Fruit fly (Drosophila melanogaster) S2 (cell line): ENCODE data around the gene Vha100-4.

Experiments used
- CG8478 ChIP-seq: fragments of >200 bp; optimal IDR thresholded peaks from 2 replicates; lab custom pipeline; 2018
- CTCF ChIP-seq, 2 experiments: fragments of >200 bp; optimal IDR thresholded peaks; 2 replicates each; lab custom pipeline; 2018

DNA sequence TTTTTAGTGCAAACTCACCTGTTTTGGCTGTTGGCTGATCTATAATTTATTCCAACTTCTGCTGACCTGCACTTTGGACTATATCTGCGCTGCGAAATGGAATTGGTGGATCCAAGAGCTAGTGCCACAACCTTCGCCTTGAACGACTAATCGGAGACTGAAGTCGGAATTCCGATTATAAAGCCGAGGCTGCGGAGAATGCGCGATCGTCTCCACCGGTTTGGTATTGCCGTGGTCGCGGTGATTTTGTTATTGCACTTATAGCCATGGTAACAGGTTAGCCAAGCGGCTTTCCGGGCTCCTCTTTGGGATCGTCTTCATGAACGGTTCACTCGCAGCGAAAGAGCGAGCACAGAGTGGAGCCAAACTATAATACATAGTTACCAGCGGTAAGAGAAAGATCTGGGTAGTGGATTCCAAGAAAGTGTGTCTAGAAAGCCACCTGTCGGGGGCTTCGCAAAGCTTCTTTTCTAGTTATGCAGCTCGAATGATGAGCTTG lies 8.5 kb downstream of the Vha100-4 start, which contains the start of gene CG7675:
- TF ChIP-seq CTCF (optimal IDR thresholded peaks at IDR 0.05; lab: Kevin White, UChicago) (peak in 1 of 2 experiments; percentile 34), CG8478 (no peak)
